Worm (Caenorhabditis elegans) whole organism, L3 larva: ENCODE data around the gene haf-3.
"Not testable (repeated sequence)": the region's sequence is repeated elsewhere in the genome, so short reads cannot be mapped to it uniquely, and the experiment has no call there.

Experiments
- ZK546.5 ChIP-seq: sonication (generic microtip); optimal IDR thresholded peaks from 2 replicates; lab custom pipeline; 2017; ENCODE audit warnings: missing biosample characterization, missing genetic modification characterization
- aly-2 ChIP-seq: fragments of 150-350 bp; optimal IDR thresholded peaks from 2 replicates; lab custom pipeline; 2014; ENCODE audit warnings: missing biosample characterization, missing genetic modification characterization
- ama-1 ChIP-seq: fragments of 150-350 bp; optimal IDR thresholded peaks from 2 replicates; lab custom pipeline; 2018
- ceh-16 ChIP-seq: sonication (generic microtip); optimal IDR thresholded peaks from 2 replicates; lab custom pipeline; 2017; ENCODE audit warnings: missing biosample characterization, missing genetic modification characterization
- ceh-28 ChIP-seq: fragments of 150-350 bp; optimal IDR thresholded peaks from 2 replicates; lab custom pipeline; 2014; ENCODE audit warnings: missing biosample characterization, missing genetic modification reagents, missing genetic modification characterization
- daf-12 ChIP-seq: fragments of 150-350 bp; optimal IDR thresholded peaks from 2 replicates; lab custom pipeline; 2014; ENCODE audit warnings: missing biosample characterization, missing genetic modification reagents, missing genetic modification characterization
- elt-1 ChIP-seq: fragments of 150-350 bp; optimal IDR thresholded peaks from 2 replicates; lab custom pipeline; 2014; ENCODE audit warnings: missing biosample characterization, missing genetic modification characterization
- elt-3 ChIP-seq, 3 experiments: fragments of 150-350 bp in 1 of 3; sonication (generic microtip) in 2 of 3; optimal IDR thresholded peaks; 2 replicates in 2 of 3; 4 replicates in 1 of 3; lab custom pipeline; 2014 to 2017; ENCODE audit warnings: missing biosample characterization in 3 of 3, missing genetic modification characterization in 3 of 3
- eor-1 ChIP-seq, 2 experiments: fragments of 150-350 bp; optimal IDR thresholded peaks; 2 replicates each; lab custom pipeline; 2014 to 2018; ENCODE audit warnings: missing biosample characterization in 2 of 2, missing genetic modification characterization in 2 of 2
- fkh-10 ChIP-seq: sonication (generic microtip); optimal IDR thresholded peaks from 2 replicates; lab custom pipeline; 2017; ENCODE audit warnings: missing biosample characterization, missing genetic modification reagents, missing genetic modification characterization
- fos-1 ChIP-seq: fragments of 150-350 bp; optimal IDR thresholded peaks from 2 replicates; lab custom pipeline; 2014; ENCODE audit warnings: missing biosample characterization, missing genetic modification characterization
- lin-39 ChIP-seq: fragments of 150-350 bp; optimal IDR thresholded peaks from 2 replicates; lab custom pipeline; 2018; ENCODE audit warnings: missing biosample characterization, missing genetic modification reagents, missing genetic modification characterization
- lsy-12 ChIP-seq: sonication (generic microtip); optimal IDR thresholded peaks from 2 replicates; lab custom pipeline; 2016; ENCODE audit warnings: mild to moderate bottlenecking, missing genetic modification characterization, missing compliant biosample characterization
- mdl-1 ChIP-seq: fragments of 150-350 bp; optimal IDR thresholded peaks from 2 replicates; lab custom pipeline; 2014; ENCODE audit warnings: missing biosample characterization, missing genetic modification characterization
- mml-1 ChIP-seq: fragments of 150-350 bp; sonication (generic microtip); optimal IDR thresholded peaks from 3 replicates; lab custom pipeline; 2014; ENCODE audit warnings: missing biosample characterization, missing genetic modification characterization
- nhr-11 ChIP-seq: fragments of 150-350 bp; optimal IDR thresholded peaks from 2 replicates; lab custom pipeline; 2014; ENCODE audit warnings: missing biosample characterization, missing genetic modification characterization
- nhr-23 ChIP-seq: fragments of 150-350 bp; optimal IDR thresholded peaks from 2 replicates; lab custom pipeline; 2014; ENCODE audit warnings: missing biosample characterization, missing genetic modification reagents, missing genetic modification characterization
- nhr-237 ChIP-seq: fragments of 150-350 bp; optimal IDR thresholded peaks from 2 replicates; lab custom pipeline; 2014; ENCODE audit warnings: missing biosample characterization, missing genetic modification characterization
- nhr-43 ChIP-seq: sonication (generic microtip); optimal IDR thresholded peaks from 2 replicates; lab custom pipeline; 2016; ENCODE audit warnings: mild to moderate bottlenecking, missing genetic modification characterization, missing compliant biosample characterization; ENCODE audit not compliant: poor library complexity, severe bottlenecking
- nhr-67 ChIP-seq: fragments of 150-350 bp; optimal IDR thresholded peaks from 2 replicates; lab custom pipeline; 2014; ENCODE audit warnings: missing biosample characterization, missing genetic modification characterization
- nhr-76 ChIP-seq: fragments of 150-350 bp; sonication (generic microtip); optimal IDR thresholded peaks from 5 replicates; lab custom pipeline; 2014; ENCODE audit warnings: missing biosample characterization, missing genetic modification characterization
- nhr-77 ChIP-seq: fragments of 150-350 bp; optimal IDR thresholded peaks from 2 replicates; lab custom pipeline; 2014; ENCODE audit warnings: missing biosample characterization, missing genetic modification characterization
- pha-4 ChIP-seq: fragments of 150-350 bp; optimal IDR thresholded peaks from 2 replicates; lab custom pipeline; 2014; ENCODE audit warnings: missing biosample characterization, missing genetic modification reagents, missing genetic modification characterization
- pqm-1 ChIP-seq: fragments of 150-350 bp; optimal IDR thresholded peaks from 2 replicates; lab custom pipeline; 2017; ENCODE audit warnings: missing biosample characterization, missing genetic modification characterization, inconsistent platforms
- tbx-2 ChIP-seq: sonication (generic microtip); optimal IDR thresholded peaks from 2 replicates; lab custom pipeline; 2016; ENCODE audit warnings: mild to moderate bottlenecking, missing genetic modification characterization, missing compliant biosample characterization
- unc-39 ChIP-seq: sonication (generic microtip); optimal IDR thresholded peaks from 4 replicates; lab custom pipeline; 2017; ENCODE audit warnings: missing biosample characterization, missing genetic modification characterization
- unc-62 ChIP-seq: fragments of 150-350 bp; sonication (generic microtip); optimal IDR thresholded peaks from 4 replicates; lab custom pipeline; 2014; ENCODE audit warnings: missing biosample characterization, missing genetic modification reagents, missing genetic modification characterization
- ztf-4 ChIP-seq: fragments of 150-350 bp; optimal IDR thresholded peaks from 2 replicates; lab custom pipeline; 2014; ENCODE audit warnings: missing biosample characterization, missing genetic modification characterization

haf-3 gene

ce11 chrV:15810446-15810845, 44.5 kb upstream of the haf-3 start, which contains the start of gene F54B8.1:
TSS of gene F54B8.1 (plus strand) at chrV:15810746.
- TF ChIP-seq ZK546.5, result no peak
- TF ChIP-seq nhr-76 (tag; lab: Kevin White, UChicago), result no peak
- no peak for TF ChIP-seq mml-1
- TF ChIP-seq daf-12, result no peak
- TF ChIP-seq ceh-16 (tag; lab: Kevin White, UChicago), result no peak
- no peak for TF ChIP-seq ztf-4 (tag; lab: Kevin White, UChicago)
- no peak for TF ChIP-seq fkh-10 (GFP tag; lab: Kevin White, UChicago)
- TF ChIP-seq nhr-23 (tag; lab: Kevin White, UChicago), result no peak
- TF ChIP-seq mdl-1 (tag; lab: Kevin White, UChicago), result no peak
- no peak for TF ChIP-seq nhr-77 (tag; lab: Kevin White, UChicago)
- no peak for TF ChIP-seq pha-4 (tag; lab: Kevin White, UChicago)
- TF ChIP-seq unc-39 (tag; lab: Kevin White, UChicago), result no peak
- TF ChIP-seq tbx-2 (tag; lab: Kevin White, UChicago), result no peak

DNA sequence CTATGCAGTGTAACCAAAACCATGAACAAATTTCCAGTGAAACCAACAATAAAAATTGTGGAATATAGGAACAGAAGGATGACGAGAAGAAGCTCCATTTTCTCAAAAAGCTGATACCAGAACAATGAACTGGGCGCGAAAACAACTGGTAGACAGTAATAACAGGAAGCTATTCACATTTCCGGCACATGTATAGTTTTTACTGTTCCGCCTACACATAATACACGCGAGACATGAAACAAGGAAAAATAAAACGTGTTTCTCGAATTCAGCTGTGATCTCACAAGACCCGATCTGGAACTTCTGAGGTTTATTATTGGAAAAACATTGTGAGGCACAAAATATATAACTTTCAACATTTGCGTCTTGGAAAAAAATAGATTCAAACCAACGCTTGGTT, 43.6 kb upstream of the haf-3 start, which contains the start of gene srsx-36:
TSS of gene srsx-36 (minus strand) at position 101 of the 400 bp plus-strand sequence.
- no peak for TF ChIP-seq lin-39 (tag; lab: Kevin White, UChicago)
- no peak for TF ChIP-seq ama-1
- TF ChIP-seq nhr-76 (tag; lab: Kevin White, UChicago), result no peak
- TF ChIP-seq fos-1 (tag; lab: Kevin White, UChicago), result no peak
- TF ChIP-seq eor-1 (tag; optimal IDR thresholded peaks at IDR 0.05; lab: Kevin White, UChicago), result no peak
- TF ChIP-seq nhr-77 (tag; lab: Kevin White, UChicago), result no peak
- no peak for TF ChIP-seq nhr-23 (tag; lab: Kevin White, UChicago)
- TF ChIP-seq nhr-67 (tag; lab: Kevin White, UChicago), result no peak

DNA sequence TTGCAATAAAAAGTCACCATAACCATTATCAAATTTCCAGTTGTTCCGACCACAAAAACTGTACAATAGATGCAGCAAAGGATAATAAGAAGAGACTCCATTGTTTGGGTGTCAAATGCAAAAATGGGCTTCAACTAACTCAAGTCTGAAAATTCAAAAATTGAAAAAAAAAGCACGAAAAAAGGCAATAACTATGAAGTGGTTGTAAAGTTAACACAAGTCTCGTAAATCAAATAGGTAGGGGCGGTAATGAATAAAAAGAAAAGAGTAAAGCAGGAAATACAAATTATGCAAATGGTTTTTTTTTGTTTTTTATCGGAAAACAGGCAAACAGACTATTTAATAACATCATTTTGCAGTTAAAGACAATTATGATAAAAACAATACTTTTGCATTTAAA, 41.4 kb upstream of the haf-3 start, which contains the start of gene srsx-38:
TSS of gene srsx-38 (minus strand) at position 101 of the 400 bp plus-strand sequence.
- not testable (repeated sequence) for TF ChIP-seq lsy-12; mdl-1 (tag; lab: Kevin White, UChicago); nhr-237
- TF ChIP-seq, all 47 proteins: peak for 0; not testable (repeated sequence) for 47

DNA sequence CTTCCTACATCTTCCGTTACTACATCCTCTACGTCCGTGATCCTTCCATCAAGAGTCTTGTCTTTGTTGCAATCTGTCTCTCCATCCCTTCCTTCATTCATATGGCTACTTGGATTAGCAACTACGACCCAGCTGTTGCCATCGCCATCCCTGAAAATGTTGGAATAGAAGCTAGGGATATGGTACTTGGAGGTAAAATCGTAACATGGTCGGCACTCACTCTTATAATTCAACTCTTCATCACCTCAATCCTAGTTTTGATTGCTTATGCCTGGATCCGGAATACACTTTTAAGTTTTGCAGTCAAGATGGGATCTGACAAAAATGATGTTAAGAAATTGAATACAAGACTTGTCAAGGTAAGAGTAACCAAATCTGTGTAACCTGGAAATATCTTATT, 37.8 kb upstream of the haf-3 start, which contains the start of gene T26E4.18:
TSS of gene T26E4.18 (minus strand) at position 101 of the 400 bp plus-strand sequence.
- not testable (repeated sequence) for TF ChIP-seq lsy-12; unc-62; elt-3 (tag; optimal IDR thresholded peaks at IDR 0.05; lab: Kevin White, UChicago)

DNA sequence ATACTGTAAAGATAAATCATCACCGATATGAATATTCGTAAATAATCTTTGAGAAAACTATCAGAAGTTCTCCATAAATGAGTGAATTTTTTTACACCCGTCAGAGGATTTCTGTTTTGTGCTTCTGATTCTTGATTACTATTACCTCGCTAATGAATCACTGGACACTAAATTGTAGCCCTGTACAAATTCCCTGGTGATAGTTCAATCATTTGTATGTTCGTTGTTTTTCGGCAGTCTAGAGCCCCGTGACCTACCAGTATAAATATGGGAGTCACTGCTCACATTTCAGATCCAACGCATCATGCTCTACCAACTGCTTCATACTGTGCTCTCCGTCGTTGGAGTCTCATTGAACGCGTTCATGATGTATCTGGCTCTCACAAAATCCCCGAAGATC, 37.1 kb upstream of the haf-3 start, which contains the start of gene srd-27:
TSS of gene srd-27 (plus strand) at position 301 of the 400 bp plus-strand sequence.
- TF ChIP-seq ZK546.5; pqm-1; fkh-10 (GFP tag; lab: Kevin White, UChicago): not testable (repeated sequence)

ce11 chrV:15802623-15803022, 36.7 kb upstream of the haf-3 start, which contains the start of gene T26E4.9:
TSS of gene T26E4.9 (minus strand) at chrV:15802723.
- not testable (repeated sequence) for TF ChIP-seq ztf-4 (tag; lab: Kevin White, UChicago); nhr-43; ZK546.5
- TF ChIP-seq, all 47 proteins: peak for 0; not testable (repeated sequence) for 47

DNA sequence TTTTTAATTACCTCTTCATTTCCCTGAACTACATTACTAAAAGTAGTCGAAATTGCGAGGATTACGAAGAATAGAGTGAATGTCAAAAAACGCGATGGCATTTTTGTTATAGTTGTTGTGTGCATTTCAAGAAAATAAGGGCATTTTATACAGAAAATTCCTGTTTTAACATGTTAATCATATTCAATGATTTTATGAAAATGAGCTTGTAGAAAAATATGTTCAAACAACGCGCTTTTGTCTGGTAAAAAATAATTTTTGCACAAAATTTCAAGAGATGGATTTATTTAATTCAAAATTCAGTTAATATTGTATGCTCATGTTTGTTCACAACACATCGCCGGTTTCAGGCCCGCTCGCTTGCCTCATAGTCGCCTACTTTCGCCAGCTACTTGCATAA, 32.1 kb upstream of the haf-3 start, which contains the start of gene T26E4.10:
TSS of gene T26E4.10 (minus strand) at position 101 of the 400 bp plus-strand sequence.
- no peak for TF ChIP-seq aly-2
- no peak for TF ChIP-seq ceh-28 (tag; lab: Kevin White, UChicago)
- TF ChIP-seq nhr-11, result no peak
- no peak for TF ChIP-seq elt-1
- TF ChIP-seq pqm-1, result no peak
- TF ChIP-seq nhr-237, result no peak
- no peak for TF ChIP-seq unc-39 (tag; lab: Kevin White, UChicago)
